Worm (Caenorhabditis elegans) whole organism, L3 larva: ENCODE results near the gene str-30.

Experiments used
- R02D3.7 ChIP-seq: fragments of 150-350 bp; optimal IDR thresholded peaks from 2 replicates; lab custom pipeline; 2014; ENCODE audit warnings: missing biosample characterization, missing genetic modification characterization
- ZK546.5 ChIP-seq: sonication (generic microtip); optimal IDR thresholded peaks from 2 replicates; lab custom pipeline; 2017; ENCODE audit warnings: missing biosample characterization, missing genetic modification characterization
- aly-2 ChIP-seq: fragments of 150-350 bp; optimal IDR thresholded peaks from 2 replicates; lab custom pipeline; 2014; ENCODE audit warnings: missing biosample characterization, missing genetic modification characterization
- ama-1 ChIP-seq: fragments of 150-350 bp; optimal IDR thresholded peaks from 2 replicates; lab custom pipeline; 2018
- ceh-16 ChIP-seq: sonication (generic microtip); optimal IDR thresholded peaks from 2 replicates; lab custom pipeline; 2017; ENCODE audit warnings: missing biosample characterization, missing genetic modification characterization
- ceh-28 ChIP-seq: fragments of 150-350 bp; optimal IDR thresholded peaks from 2 replicates; lab custom pipeline; 2014; ENCODE audit warnings: missing biosample characterization, missing genetic modification reagents, missing genetic modification characterization
- ceh-82 ChIP-seq: fragments of 150-350 bp; optimal IDR thresholded peaks from 2 replicates; lab custom pipeline; 2014; ENCODE audit warnings: missing biosample characterization, missing genetic modification characterization
- ceh-9 ChIP-seq: sonication (generic microtip); optimal IDR thresholded peaks from 2 replicates; lab custom pipeline; 2018; ENCODE audit warnings: missing biosample characterization, missing genetic modification characterization
- daf-12 ChIP-seq: fragments of 150-350 bp; optimal IDR thresholded peaks from 2 replicates; lab custom pipeline; 2014; ENCODE audit warnings: missing biosample characterization, missing genetic modification reagents, missing genetic modification characterization
- egl-5 ChIP-seq: fragments of 150-350 bp; optimal IDR thresholded peaks from 2 replicates; lab custom pipeline; 2017; ENCODE audit warnings: missing biosample characterization, missing genetic modification reagents, missing genetic modification characterization, inconsistent platforms
- elt-2 ChIP-seq: sonication (generic microtip); optimal IDR thresholded peaks from 2 replicates; lab custom pipeline; 2016; ENCODE audit warnings: missing genetic modification reagents, mild to moderate bottlenecking, missing genetic modification characterization, missing compliant biosample characterization
- elt-3 ChIP-seq, 3 experiments: fragments of 150-350 bp in 1 of 3; sonication (generic microtip) in 2 of 3; optimal IDR thresholded peaks; 2 replicates in 2 of 3; 4 replicates in 1 of 3; lab custom pipeline; 2014 to 2017; ENCODE audit warnings: missing biosample characterization in 3 of 3, missing genetic modification characterization in 3 of 3
- fkh-10 ChIP-seq: sonication (generic microtip); optimal IDR thresholded peaks from 2 replicates; lab custom pipeline; 2017; ENCODE audit warnings: missing biosample characterization, missing genetic modification reagents, missing genetic modification characterization
- fkh-2 ChIP-seq: fragments of 150-350 bp; optimal IDR thresholded peaks from 2 replicates; lab custom pipeline; 2014; ENCODE audit warnings: missing biosample characterization, missing genetic modification reagents, missing genetic modification characterization
- fos-1 ChIP-seq: fragments of 150-350 bp; optimal IDR thresholded peaks from 2 replicates; lab custom pipeline; 2014; ENCODE audit warnings: missing biosample characterization, missing genetic modification characterization
- hmg-11 ChIP-seq: sonication (generic microtip); optimal IDR thresholded peaks from 2 replicates; lab custom pipeline; 2016; ENCODE audit warnings: missing genetic modification characterization, missing compliant biosample characterization
- lin-15B ChIP-seq: fragments of 150-350 bp; optimal IDR thresholded peaks from 2 replicates; lab custom pipeline; 2014; ENCODE audit warnings: missing biosample characterization, missing genetic modification characterization
- lin-39 ChIP-seq: fragments of 150-350 bp; optimal IDR thresholded peaks from 2 replicates; lab custom pipeline; 2018; ENCODE audit warnings: missing biosample characterization, missing genetic modification reagents, missing genetic modification characterization
- lsy-12 ChIP-seq: sonication (generic microtip); optimal IDR thresholded peaks from 2 replicates; lab custom pipeline; 2016; ENCODE audit warnings: mild to moderate bottlenecking, missing genetic modification characterization, missing compliant biosample characterization
- mdl-1 ChIP-seq: fragments of 150-350 bp; optimal IDR thresholded peaks from 2 replicates; lab custom pipeline; 2014; ENCODE audit warnings: missing biosample characterization, missing genetic modification characterization
- mml-1 ChIP-seq: fragments of 150-350 bp; sonication (generic microtip); optimal IDR thresholded peaks from 3 replicates; lab custom pipeline; 2014; ENCODE audit warnings: missing biosample characterization, missing genetic modification characterization
- nfya-1 ChIP-seq: sonication (generic microtip); optimal IDR thresholded peaks from 2 replicates; lab custom pipeline; 2017; ENCODE audit warnings: missing genetic modification characterization, mild to moderate bottlenecking, missing compliant biosample characterization, antibody characterized with exemption, moderate library complexity; ENCODE audit not compliant: insufficient read depth
- nhr-11 ChIP-seq: fragments of 150-350 bp; optimal IDR thresholded peaks from 2 replicates; lab custom pipeline; 2014; ENCODE audit warnings: missing biosample characterization, missing genetic modification characterization
- nhr-12 ChIP-seq: fragments of 150-350 bp; optimal IDR thresholded peaks from 2 replicates; lab custom pipeline; 2014; ENCODE audit warnings: missing biosample characterization, missing genetic modification characterization
- nhr-23 ChIP-seq: fragments of 150-350 bp; optimal IDR thresholded peaks from 2 replicates; lab custom pipeline; 2014; ENCODE audit warnings: missing biosample characterization, missing genetic modification reagents, missing genetic modification characterization
- nhr-237 ChIP-seq: fragments of 150-350 bp; optimal IDR thresholded peaks from 2 replicates; lab custom pipeline; 2014; ENCODE audit warnings: missing biosample characterization, missing genetic modification characterization
- nhr-25 ChIP-seq: sonication (generic microtip); optimal IDR thresholded peaks from 2 replicates; lab custom pipeline; 2017; ENCODE audit warnings: missing biosample characterization, missing genetic modification characterization
- nhr-28 ChIP-seq: fragments of 150-350 bp; optimal IDR thresholded peaks from 2 replicates; lab custom pipeline; 2014; ENCODE audit warnings: missing biosample characterization, missing genetic modification characterization
- nhr-43 ChIP-seq: sonication (generic microtip); optimal IDR thresholded peaks from 2 replicates; lab custom pipeline; 2016; ENCODE audit warnings: mild to moderate bottlenecking, missing genetic modification characterization, missing compliant biosample characterization; ENCODE audit not compliant: poor library complexity, severe bottlenecking
- nhr-67 ChIP-seq: fragments of 150-350 bp; optimal IDR thresholded peaks from 2 replicates; lab custom pipeline; 2014; ENCODE audit warnings: missing biosample characterization, missing genetic modification characterization
- nhr-76 ChIP-seq: fragments of 150-350 bp; sonication (generic microtip); optimal IDR thresholded peaks from 5 replicates; lab custom pipeline; 2014; ENCODE audit warnings: missing biosample characterization, missing genetic modification characterization
- nhr-77 ChIP-seq: fragments of 150-350 bp; optimal IDR thresholded peaks from 2 replicates; lab custom pipeline; 2014; ENCODE audit warnings: missing biosample characterization, missing genetic modification characterization
- sea-2 ChIP-seq: fragments of 150-350 bp; sonication (generic microtip); optimal IDR thresholded peaks from 4 replicates; lab custom pipeline; 2014; ENCODE audit warnings: missing biosample characterization, missing genetic modification reagents, missing genetic modification characterization
- skn-1 ChIP-seq: fragments of 150-350 bp; optimal IDR thresholded peaks from 2 replicates; lab custom pipeline; 2014; ENCODE audit warnings: missing biosample characterization, missing genetic modification characterization
- snpc-4 ChIP-seq: fragments of 150-350 bp; optimal IDR thresholded peaks from 2 replicates; lab custom pipeline; 2014; ENCODE audit warnings: missing biosample characterization, missing genetic modification characterization
- tbx-2 ChIP-seq: sonication (generic microtip); optimal IDR thresholded peaks from 2 replicates; lab custom pipeline; 2016; ENCODE audit warnings: mild to moderate bottlenecking, missing genetic modification characterization, missing compliant biosample characterization
- unc-39 ChIP-seq: sonication (generic microtip); optimal IDR thresholded peaks from 4 replicates; lab custom pipeline; 2017; ENCODE audit warnings: missing biosample characterization, missing genetic modification characterization
- unc-62 ChIP-seq: fragments of 150-350 bp; sonication (generic microtip); optimal IDR thresholded peaks from 4 replicates; lab custom pipeline; 2014; ENCODE audit warnings: missing biosample characterization, missing genetic modification reagents, missing genetic modification characterization
- ztf-11 ChIP-seq: fragments of 150-350 bp; optimal IDR thresholded peaks from 2 replicates; lab custom pipeline; 2014; ENCODE audit warnings: missing biosample characterization, missing genetic modification characterization
- ztf-4 ChIP-seq: fragments of 150-350 bp; optimal IDR thresholded peaks from 2 replicates; lab custom pipeline; 2014; ENCODE audit warnings: missing biosample characterization, missing genetic modification characterization

The str-30 gene

DNA sequence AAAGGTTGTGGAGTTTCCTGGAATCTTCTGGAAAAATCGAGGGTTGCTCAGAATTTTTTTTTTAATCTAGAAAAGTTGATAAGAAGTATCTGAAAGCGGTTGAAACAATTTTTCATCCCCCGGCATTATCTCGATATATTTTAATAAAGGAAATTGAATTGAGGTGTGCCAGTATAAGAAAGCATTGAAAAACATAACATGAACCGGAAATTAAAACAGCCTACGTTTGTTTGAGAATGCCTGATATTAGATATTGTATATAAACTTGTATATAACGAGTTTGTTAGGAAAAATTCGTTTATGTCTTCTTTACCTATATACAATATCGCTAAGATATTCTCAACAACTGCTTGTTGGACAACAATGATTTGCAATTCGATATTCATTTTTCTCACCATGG lies at the start of gene str-30:
TSS of gene str-30 (plus strand) at position 301 of the 400 bp plus-strand sequence.
- TF ChIP-seq fkh-2 (tag; lab: Kevin White, UChicago) (no peak), elt-2 (no peak), nhr-67 (tag; lab: Kevin White, UChicago) (no peak), ceh-16 (no peak), unc-39 (tag; lab: Kevin White, UChicago) (no peak), snpc-4 (tag; lab: Kevin White, UChicago) (no peak), ZK546.5 (no peak), ceh-9 (tag; lab: Kevin White, UChicago) (no peak), elt-3 (tag; optimal IDR thresholded peaks at IDR 0.05; lab: Kevin White, UChicago) (no peak), mdl-1 (tag; lab: Kevin White, UChicago) (no peak)

DNA sequence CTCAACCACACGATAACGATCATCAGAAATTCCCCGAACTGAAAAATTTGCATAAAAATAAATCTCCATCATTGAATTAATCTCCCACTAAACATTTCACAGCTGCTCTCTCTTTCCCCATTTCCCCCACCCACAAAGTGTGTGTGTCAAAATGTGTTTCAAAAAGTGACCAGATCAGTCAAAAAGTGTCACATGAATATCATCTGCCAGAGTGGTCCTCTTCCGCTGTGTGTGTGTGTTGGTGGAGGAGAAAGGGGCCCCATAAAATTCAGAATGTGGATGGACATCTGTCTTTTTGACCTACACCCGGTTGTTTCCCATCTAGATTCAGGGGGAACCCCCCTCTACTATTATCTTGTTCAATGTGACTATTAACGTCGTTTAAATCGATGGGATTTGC lies 47.7 kb upstream of the str-30 start:
- TF ChIP-seq nhr-11 (tag; lab: Kevin White, UChicago), result no peak
- no peak for TF ChIP-seq nhr-23
- peak; percentile 29 for TF ChIP-seq nfya-1 (tag; lab: Kevin White, UChicago)
- peak; percentile 38 for TF ChIP-seq lin-39 (tag; lab: Kevin White, UChicago)
- TF ChIP-seq egl-5 (tag; lab: Kevin White, UChicago), result peak; percentile 97
- no peak for TF ChIP-seq lin-15B (tag; lab: Kevin White, UChicago)

DNA sequence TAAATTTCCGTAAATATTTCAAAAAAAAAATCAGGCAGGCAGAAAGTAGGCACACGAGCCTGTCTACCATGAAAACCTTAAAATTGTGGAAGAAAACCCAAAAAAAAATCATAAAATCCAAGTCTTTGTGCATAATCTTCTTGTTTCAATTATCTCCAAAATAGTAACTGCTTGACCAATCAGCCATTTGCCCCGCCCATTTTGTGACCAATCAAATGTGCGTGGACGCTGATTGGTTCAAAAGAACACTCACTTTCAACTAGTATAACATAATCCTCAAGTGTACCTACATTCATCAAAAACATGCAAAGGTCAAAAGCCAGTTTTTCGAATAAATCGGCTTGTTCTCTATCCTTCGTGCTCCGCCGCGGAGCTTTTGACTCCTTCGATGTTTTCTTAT lies 46.4 kb upstream of the str-30 start:
- TF ChIP-seq ceh-82 (tag; lab: Kevin White, UChicago) (no peak), nfya-1 (tag; lab: Kevin White, UChicago) (peak; percentile 73)
- TF ChIP-seq, all 47 proteins: peak for 1

- TF ChIP-seq unc-39 (tag; lab: Kevin White, UChicago), result no peak
- no peak for TF ChIP-seq elt-2
- no peak for TF ChIP-seq aly-2
- no peak for TF ChIP-seq hmg-11 (tag; lab: Kevin White, UChicago)
- TF ChIP-seq ztf-4 (tag; lab: Kevin White, UChicago), result no peak
- TF ChIP-seq ztf-11 (tag; lab: Kevin White, UChicago), result no peak
- no peak for TF ChIP-seq nhr-43
- no peak for TF ChIP-seq fkh-2 (tag; lab: Kevin White, UChicago)
- TF ChIP-seq nhr-237 (tag; lab: Kevin White, UChicago), result no peak
- TF ChIP-seq nhr-12 (tag; lab: Kevin White, UChicago), result no peak
- no peak for TF ChIP-seq fos-1 (tag; lab: Kevin White, UChicago)
- no peak for TF ChIP-seq ama-1 (lab: Kevin White, UChicago)
- no peak for TF ChIP-seq nhr-77 (tag; lab: Kevin White, UChicago)
- TF ChIP-seq egl-5 (tag; lab: Kevin White, UChicago), result no peak
- no peak for TF ChIP-seq nhr-76 (tag; lab: Kevin White, UChicago)
- no peak for TF ChIP-seq ceh-82 (tag; lab: Kevin White, UChicago)
Measured at ce11 chrV:3682553-3682952, 42.3 kb upstream of the str-30 start, which contains the start of gene W08A12.3. W08A12.3 (plus strand) TSS chrV:3682853.

DNA sequence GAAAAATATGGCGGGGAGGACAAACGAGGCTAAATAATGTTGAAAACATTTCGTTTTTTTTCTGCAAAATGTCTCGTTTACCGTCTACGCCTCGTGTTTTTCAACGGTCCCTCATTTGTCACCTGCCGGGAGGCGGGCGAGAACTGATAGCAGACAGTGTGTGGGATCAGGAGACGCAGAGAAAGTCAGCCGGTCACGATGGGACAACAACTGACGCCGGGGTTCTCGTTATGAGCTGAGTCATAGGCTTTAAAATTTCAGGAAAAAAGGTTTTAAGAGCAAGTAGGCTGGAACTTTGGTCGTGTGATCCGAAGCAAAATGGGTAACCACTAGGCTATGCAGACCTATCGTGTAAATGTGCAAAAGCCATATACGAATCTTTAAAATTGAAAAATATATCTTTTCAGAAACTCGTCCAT lies 39.1 kb upstream of the str-30 start, which contains the start of gene W08A12.2:
TSS of gene W08A12.2 (minus strand) at position 103 of the 419 bp plus-strand sequence.
- TF ChIP-seq elt-2 (no peak), fos-1 (tag; lab: Kevin White, UChicago) (no peak), ceh-28 (tag; lab: Kevin White, UChicago) (no peak), nhr-28 (tag; lab: Kevin White, UChicago) (no peak), nhr-76 (tag; lab: Kevin White, UChicago) (no peak), R02D3.7 (tag; lab: Kevin White, UChicago) (no peak), nfya-1 (tag; lab: Kevin White, UChicago) (peak; percentile 21)

DNA sequence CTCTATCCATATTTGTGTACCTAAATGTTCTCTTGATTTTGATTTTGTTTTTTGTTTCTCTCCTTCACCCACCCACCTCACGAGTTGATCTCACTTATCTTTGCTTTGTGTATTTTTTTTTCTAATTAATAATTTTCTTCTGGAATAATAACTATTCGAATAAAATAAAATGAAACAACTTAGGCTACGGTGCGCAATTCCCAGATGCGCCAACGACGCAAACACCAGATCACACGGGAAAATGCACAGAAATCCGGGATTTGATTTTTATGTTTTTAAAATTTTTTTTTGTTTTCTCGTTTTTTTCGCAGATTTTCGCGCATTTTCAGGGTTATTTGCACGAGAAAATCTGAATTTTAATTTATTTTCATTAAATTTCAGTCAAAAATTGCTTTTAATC lies 38.6 kb upstream of the str-30 start:
- no peak for TF ChIP-seq daf-12 (tag; lab: Kevin White, UChicago)
- no peak for TF ChIP-seq unc-62 (GFP tag; lab: Kevin White, UChicago)
- TF ChIP-seq fos-1 (tag; lab: Kevin White, UChicago), result no peak
- no peak for TF ChIP-seq lsy-12
- no peak for TF ChIP-seq nhr-25 (tag; lab: Kevin White, UChicago)
- TF ChIP-seq ztf-4 (tag; lab: Kevin White, UChicago), result no peak
- TF ChIP-seq ceh-9 (tag; lab: Kevin White, UChicago), result no peak
- TF ChIP-seq ceh-16, result no peak
- no peak for TF ChIP-seq elt-3 (tag; optimal IDR thresholded peaks at IDR 0.05; lab: Kevin White, UChicago)
- no peak for TF ChIP-seq ztf-11 (tag; lab: Kevin White, UChicago)
- TF ChIP-seq skn-1, result no peak
- TF ChIP-seq nhr-12 (tag; lab: Kevin White, UChicago), result no peak
- no peak for TF ChIP-seq nhr-237 (tag; lab: Kevin White, UChicago)
- TF ChIP-seq fkh-2 (tag; lab: Kevin White, UChicago), result no peak
- TF ChIP-seq tbx-2, result no peak
- TF ChIP-seq sea-2, result no peak
- no peak for TF ChIP-seq mml-1 (tag; lab: Kevin White, UChicago)
- no peak for TF ChIP-seq fkh-10 (GFP tag; lab: Kevin White, UChicago)
- TF ChIP-seq ama-1 (lab: Kevin White, UChicago), result no peak
- TF ChIP-seq aly-2, result no peak
